Fruit fly (Drosophila melanogaster): ENCODE measurements around the gene CG8028.

dm6 chrX:19262553-19262952, 17.6 kb downstream of the CG8028 start:
- TF ChIP-seq Ets21C (GFP tag; optimal IDR thresholded peaks at IDR 0.05) (no peak), Eip75B (GFP tag; optimal IDR thresholded peaks at IDR 0.05) (no peak), Blimp-1 (GFP tag; optimal IDR thresholded peaks at IDR 0.05) (no peak)

Data from whole organism, prepupa.